Fruit fly (Drosophila melanogaster) whole organism, wandering third instar larva: ENCODE data around the gene CG7542.

Source experiments
- Dif ChIP-seq: fragments of 200-275, 200-300 bp; sonication (Bioruptor generic); optimal IDR thresholded peaks from 2 replicates; lab custom pipeline; 2018; ENCODE audit warnings: missing biosample characterization, missing genetic modification characterization; ENCODE audit not compliant: partially characterized antibody
- HLH106 ChIP-seq: fragments of 200-800 bp; optimal IDR thresholded peaks from 3 replicates; lab custom pipeline; 2019; ENCODE audit warnings: missing biosample characterization, mild to moderate bottlenecking, missing genetic modification characterization, moderate library complexity
- Sp1 ChIP-seq: fragments of 200-800 bp; sonication (Bioruptor generic); optimal IDR thresholded peaks from 3 replicates; lab custom pipeline; 2019; ENCODE audit warnings: missing biosample characterization, mild to moderate bottlenecking, missing genetic modification characterization, moderate library complexity
- foxo ChIP-seq, 2 experiments: fragments of 200-800 bp; sonication (Bioruptor generic); optimal IDR thresholded peaks; 2 replicates in 1 of 2; 3 replicates in 1 of 2; lab custom pipeline; 2016 to 2017; ENCODE audit warnings: missing biosample characterization in 2 of 2, missing genetic modification characterization in 2 of 2
- h ChIP-seq: fragments of 200-800 bp; sonication (Bioruptor generic); optimal IDR thresholded peaks from 3 replicates; lab custom pipeline; 2016; ENCODE audit warnings: missing biosample characterization, mild to moderate bottlenecking, missing genetic modification characterization
- psq ChIP-seq: fragments of 200-800 bp; sonication (Bioruptor generic); optimal IDR thresholded peaks from 3 replicates; lab custom pipeline; 2017; ENCODE audit warnings: missing biosample characterization, mild to moderate bottlenecking, missing genetic modification characterization, moderate library complexity

DNA sequence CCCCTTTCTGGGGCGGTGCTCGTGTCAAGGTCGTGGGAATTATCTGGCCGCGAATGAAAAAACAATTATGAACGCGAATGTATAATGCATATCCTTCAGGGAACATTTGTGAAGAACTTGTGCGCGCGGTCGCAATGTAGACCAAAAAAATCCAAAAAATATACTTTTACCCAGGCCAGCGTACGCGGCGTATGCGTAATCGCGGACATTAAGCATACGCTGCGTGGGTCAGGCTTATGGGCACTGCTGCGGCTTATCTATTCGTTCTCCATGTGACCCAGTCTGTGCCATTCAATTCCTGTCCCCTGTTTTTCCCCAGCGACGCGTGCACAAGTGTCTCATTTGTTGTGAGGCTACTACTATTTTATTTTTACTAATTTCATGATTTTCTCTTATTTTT lies 11.4 kb upstream of the CG7542 start:
- TF ChIP-seq Sp1 (GFP tag; lab: Kevin White, UChicago) = no peak
- TF ChIP-seq psq (GFP tag; lab: Kevin White, UChicago) = no peak
- no peak for TF ChIP-seq HLH106 (tag; lab: Kevin White, UChicago)
- no peak for TF ChIP-seq Dif (GFP tag; lab: Kevin White, UChicago)
- TF ChIP-seq h (GFP tag; lab: Kevin White, UChicago) = no peak
- no peak for TF ChIP-seq foxo (GFP tag; optimal IDR thresholded peaks at IDR 0.05; lab: Kevin White, UChicago)
